Fruit fly (Drosophila melanogaster): ENCODE data around the gene sd.

DNA sequence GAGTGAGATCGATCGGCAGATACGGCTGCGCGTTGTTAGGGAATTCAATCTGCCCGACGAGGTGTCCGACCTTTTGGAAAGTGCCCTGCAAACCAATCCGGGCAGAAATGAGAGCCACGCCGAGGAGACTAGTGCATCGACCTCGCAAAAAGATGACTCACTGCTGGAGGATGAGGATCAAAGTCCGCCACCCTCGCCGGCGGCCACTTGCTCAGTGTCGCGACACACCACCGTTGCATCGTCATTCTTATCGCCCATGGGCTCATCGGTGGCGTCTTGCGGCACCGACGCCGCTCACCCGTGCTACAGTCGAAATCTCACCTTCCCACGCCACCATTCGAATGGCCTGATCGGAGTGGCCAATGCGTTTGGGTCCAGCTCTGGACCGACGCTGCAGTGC lies 70.3 kb downstream of the sd start:
- TF ChIP-seq EcR (GFP tag; optimal IDR thresholded peaks at IDR 0.05) = peak; percentile 50
- TF ChIP-seq CG8159 (tag; optimal IDR thresholded peaks at IDR 0.05) = no peak
- no peak for TF ChIP-seq fd96Ca (GFP tag; IDR thresholded peaks at IDR 0.05)
- no peak for TF ChIP-seq CG10348 (GFP tag; IDR thresholded peaks at IDR 0.05)
- no peak for TF ChIP-seq CG34367 (tag; optimal IDR thresholded peaks at IDR 0.05)
- TF ChIP-seq Ets98B (GFP tag; IDR thresholded peaks at IDR 0.05) = no peak
- no peak for TF ChIP-seq CG32121 (GFP tag; IDR thresholded peaks at IDR 0.05)
- no peak for TF ChIP-seq rn (GFP tag; IDR thresholded peaks at IDR 0.05)
- TF ChIP-seq CG13204 (GFP tag; optimal IDR thresholded peaks at IDR 0.05) = no peak
- no peak for TF ChIP-seq D1 (tag; optimal IDR thresholded peaks at IDR 0.05)
- no peak for TF ChIP-seq Snoo (tag; optimal IDR thresholded peaks at IDR 0.05)
